Worm (Caenorhabditis elegans) whole organism, L4 larva: ENCODE data around the gene set-5.

Experiments
- D1046.2 ChIP-seq: fragments of 200-800 bp; sonication (Bioruptor generic); IDR thresholded peaks from 2 replicates; pipeline ENCODE4 v1.3.6; 2022; ENCODE audit warnings: missing genetic modification characterization, missing compliant biosample characterization
- F10B5.3 ChIP-seq: sonication (generic microtip); optimal IDR thresholded peaks from 2 replicates; lab custom pipeline; 2016; ENCODE audit warnings: mild to moderate bottlenecking, missing genetic modification characterization, missing compliant biosample characterization
- R02D3.7 ChIP-seq: fragments of 150-350 bp; sonication (generic microtip); optimal IDR thresholded peaks from 3 replicates; lab custom pipeline; 2014; ENCODE audit warnings: missing biosample characterization, missing genetic modification characterization
- T20F7.1 ChIP-seq: fragments of 200-800 bp; sonication (Bioruptor generic); optimal IDR thresholded peaks from 2 replicates; lab custom pipeline; 2018; ENCODE audit warnings: mild to moderate bottlenecking, missing genetic modification characterization, missing compliant biosample characterization
- ZK546.5 ChIP-seq, 2 experiments: sonication (generic microtip); optimal IDR thresholded peaks; 2 replicates each; lab custom pipeline; 2017; ENCODE audit warnings: missing biosample characterization in 2 of 2, missing genetic modification characterization in 2 of 2
- aly-2 ChIP-seq: sonication (generic microtip); optimal IDR thresholded peaks from 2 replicates; lab custom pipeline; 2018; ENCODE audit warnings: missing biosample characterization, missing genetic modification characterization
- attf-4 ChIP-seq: sonication (generic microtip); optimal IDR thresholded peaks from 3 replicates; lab custom pipeline; 2017; ENCODE audit warnings: missing biosample characterization, missing genetic modification characterization
- ceh-20 ChIP-seq: fragments of 200-800 bp; sonication (Bioruptor generic); IDR thresholded peaks from 2 replicates; pipeline ENCODE4 v1.3.6; 2022; ENCODE audit warnings: missing genetic modification reagents, missing genetic modification characterization, missing compliant biosample characterization
- ceh-32 ChIP-seq: sonication (generic microtip); optimal IDR thresholded peaks from 2 replicates; lab custom pipeline; 2016; ENCODE audit warnings: mild to moderate bottlenecking, missing genetic modification characterization, missing compliant biosample characterization; ENCODE audit not compliant: poor library complexity
- ceh-44 ChIP-seq: fragments of 200-800 bp; sonication (Bioruptor generic); IDR thresholded peaks from 2 replicates; pipeline ENCODE4 v1.3.6; 2022; ENCODE audit warnings: missing genetic modification reagents, missing genetic modification characterization, missing compliant biosample characterization
- ceh-62 ChIP-seq: sonication (generic microtip); optimal IDR thresholded peaks from 2 replicates; lab custom pipeline; 2017; ENCODE audit warnings: missing biosample characterization, missing genetic modification characterization
- ceh-82 ChIP-seq: sonication (generic microtip); optimal IDR thresholded peaks from 2 replicates; lab custom pipeline; 2017; ENCODE audit warnings: missing biosample characterization, missing genetic modification characterization
- ces-1 ChIP-seq: fragments of 150-350 bp; sonication (generic microtip); optimal IDR thresholded peaks from 4 replicates; lab custom pipeline; 2014; ENCODE audit warnings: missing biosample characterization, missing genetic modification reagents, missing genetic modification characterization
- ctbp-1 ChIP-seq: fragments of 200-800 bp; sonication (Bioruptor generic); IDR thresholded peaks from 2 replicates; pipeline ENCODE4 v1.3.6; 2022; ENCODE audit warnings: missing genetic modification reagents, missing genetic modification characterization, missing compliant biosample characterization
- daf-12 ChIP-seq: fragments of 150-350 bp; optimal IDR thresholded peaks from 2 replicates; lab custom pipeline; 2014; ENCODE audit warnings: missing biosample characterization, missing genetic modification reagents, missing genetic modification characterization
- daf-16 ChIP-seq, 3 experiments: sonication (generic microtip); optimal IDR thresholded peaks; 2 replicates each; lab custom pipeline; 2016 to 2017; ENCODE audit warnings: missing genetic modification characterization in 3 of 3, missing genetic modification reagents in 3 of 3, mild to moderate bottlenecking in 2 of 3, missing compliant biosample characterization in 2 of 3, missing biosample characterization in 1 of 3, moderate library complexity in 1 of 3
- dmd-9 ChIP-seq: fragments of 200-800 bp; sonication (Bioruptor generic); IDR thresholded peaks from 2 replicates; pipeline ENCODE4 v1.3.6; 2022; ENCODE audit warnings: missing genetic modification reagents, missing genetic modification characterization, missing compliant biosample characterization
- dpl-1 ChIP-seq: fragments of 150-350 bp; optimal IDR thresholded peaks from 2 replicates; lab custom pipeline; 2014; ENCODE audit warnings: missing biosample characterization, missing genetic modification reagents, missing genetic modification characterization
- dve-1 ChIP-seq: sonication (generic microtip); optimal IDR thresholded peaks from 2 replicates; lab custom pipeline; 2017; ENCODE audit warnings: antibody characterized with exemption, mild to moderate bottlenecking, missing genetic modification characterization, missing compliant biosample characterization; ENCODE audit not compliant: insufficient read depth
- egl-27 ChIP-seq: sonication (generic microtip); optimal IDR thresholded peaks from 3 replicates; lab custom pipeline; 2017; ENCODE audit warnings: missing biosample characterization, missing genetic modification reagents, missing genetic modification characterization
- egl-43 ChIP-seq: fragments of 200-800 bp; sonication (Bioruptor generic); IDR thresholded peaks from 2 replicates; pipeline ENCODE4 v1.3.6; 2022; ENCODE audit warnings: missing genetic modification reagents, missing genetic modification characterization, missing compliant biosample characterization
- fos-1 ChIP-seq: fragments of 150-350 bp; optimal IDR thresholded peaks from 2 replicates; lab custom pipeline; 2014; ENCODE audit warnings: missing biosample characterization, missing genetic modification characterization
- hmg-1.1 ChIP-seq: fragments of 200-800 bp; sonication (Bioruptor generic); IDR thresholded peaks from 2 replicates; pipeline ENCODE4 v1.3.6; 2022; ENCODE audit warnings: missing genetic modification reagents, missing genetic modification characterization, missing compliant biosample characterization
- jun-1 ChIP-seq: fragments of 150-350 bp; optimal IDR thresholded peaks from 2 replicates; lab custom pipeline; 2014; ENCODE audit warnings: missing biosample characterization, missing genetic modification reagents, missing genetic modification characterization
- lim-7 ChIP-seq: fragments of 200-800 bp; sonication (Bioruptor generic); IDR thresholded peaks from 2 replicates; pipeline ENCODE4 v1.3.6; 2022; ENCODE audit warnings: missing genetic modification characterization, missing compliant biosample characterization
- lin-1 ChIP-seq: fragments of 200-800 bp; sonication (Bioruptor generic); IDR thresholded peaks from 2 replicates; pipeline ENCODE4 v1.3.6; 2022; ENCODE audit warnings: missing genetic modification reagents, missing genetic modification characterization, missing compliant biosample characterization
- lin-29 ChIP-seq: fragments of 200-800 bp; sonication (Bioruptor generic); IDR thresholded peaks from 2 replicates; pipeline ENCODE4 v1.3.6; 2022; ENCODE audit warnings: missing genetic modification reagents, missing genetic modification characterization, missing compliant biosample characterization
- lin-38 ChIP-seq: fragments of 200-800 bp; sonication (Bioruptor generic); IDR thresholded peaks from 2 replicates; pipeline ENCODE4 v1.3.6; 2022; ENCODE audit warnings: missing genetic modification reagents, missing genetic modification characterization, missing compliant biosample characterization
- lsy-2 ChIP-seq, 2 experiments: fragments of 150-350 bp in 1 of 2; sonication (generic microtip) in 1 of 2; optimal IDR thresholded peaks; 2 replicates each; lab custom pipeline; 2014 to 2017; ENCODE audit warnings: missing biosample characterization in 2 of 2, missing genetic modification characterization in 2 of 2
- mdl-1 ChIP-seq, 2 experiments: fragments of 150-350 bp in 1 of 2; sonication (generic microtip) in 1 of 2; optimal IDR thresholded peaks; 2 replicates each; lab custom pipeline; 2014 to 2017; ENCODE audit warnings: missing biosample characterization in 2 of 2, missing genetic modification characterization in 2 of 2
- mdt-29 ChIP-seq: fragments of 200-800 bp; sonication (Bioruptor generic); IDR thresholded peaks from 2 replicates; pipeline ENCODE4 v1.3.6; 2022; ENCODE audit warnings: missing genetic modification reagents, missing genetic modification characterization, missing compliant biosample characterization
- mep-1 ChIP-seq: fragments of 150-350 bp; sonication (generic microtip); optimal IDR thresholded peaks from 3 replicates; lab custom pipeline; 2014; ENCODE audit warnings: missing biosample characterization, missing genetic modification characterization
- mxl-2 ChIP-seq: fragments of 200-800 bp; sonication (Bioruptor generic); conservative IDR thresholded peaks from 2 replicates; pipeline ENCODE4 v1.3.6; 2022; ENCODE audit warnings: missing genetic modification reagents, missing genetic modification characterization, missing compliant biosample characterization
- nhr-25 ChIP-seq: sonication (generic microtip); optimal IDR thresholded peaks from 2 replicates; lab custom pipeline; 2017; ENCODE audit warnings: missing genetic modification characterization, mild to moderate bottlenecking, missing compliant biosample characterization, antibody characterized with exemption, moderate library complexity, borderline replicate concordance; ENCODE audit not compliant: insufficient read depth
- nhr-28 ChIP-seq: fragments of 150-350 bp; optimal IDR thresholded peaks from 2 replicates; lab custom pipeline; 2014; ENCODE audit warnings: missing biosample characterization, missing genetic modification characterization
- nhr-41 ChIP-seq: fragments of 200-800 bp; sonication (Bioruptor generic); IDR thresholded peaks from 2 replicates; pipeline ENCODE4 v1.3.6; 2022; ENCODE audit warnings: missing genetic modification reagents, missing genetic modification characterization, missing compliant biosample characterization
- pha-4 ChIP-seq, 2 experiments: fragments of 150-350 bp in 1 of 2; fragments of 200-800 bp in 1 of 2; sonication (Bioruptor generic) in 1 of 2; IDR thresholded peaks in 1 of 2; optimal IDR thresholded peaks in 1 of 2; 2 replicates each; pipeline versions ENCODE4 v1.3.6 to Lab custom; 2014 to 2022; ENCODE audit warnings: missing genetic modification characterization in 2 of 2, missing genetic modification reagents in 2 of 2, missing biosample characterization in 1 of 2, missing compliant biosample characterization in 1 of 2
- php-3 ChIP-seq: fragments of 200-800 bp; sonication (Bioruptor generic); IDR thresholded peaks from 2 replicates; pipeline ENCODE4 v1.3.6; 2022; ENCODE audit warnings: missing genetic modification reagents, missing genetic modification characterization, missing compliant biosample characterization
- rbr-2 ChIP-seq: sonication (generic microtip); optimal IDR thresholded peaks from 2 replicates; lab custom pipeline; 2016; ENCODE audit warnings: missing genotype, missing genetic modification characterization, missing compliant biosample characterization
- saeg-2 ChIP-seq: fragments of 200-800 bp; sonication (Bioruptor generic); IDR thresholded peaks from 2 replicates; pipeline ENCODE4 v1.3.6; 2022; ENCODE audit warnings: missing genetic modification reagents, missing genetic modification characterization, missing compliant biosample characterization
- sdz-12 ChIP-seq: fragments of 200-800 bp; sonication (Bioruptor generic); optimal IDR thresholded peaks from 2 replicates; lab custom pipeline; 2018; ENCODE audit warnings: mild to moderate bottlenecking, missing genetic modification characterization, missing compliant biosample characterization
- skn-1 ChIP-seq: fragments of 150-350 bp; optimal IDR thresholded peaks from 2 replicates; lab custom pipeline; 2014; ENCODE audit warnings: missing biosample characterization, missing genetic modification characterization
- spr-3 ChIP-seq: fragments of 200-800 bp; sonication (Bioruptor generic); optimal IDR thresholded peaks from 2 replicates; lab custom pipeline; 2018; ENCODE audit warnings: mild to moderate bottlenecking, missing genetic modification characterization, missing compliant biosample characterization
- tra-1 ChIP-seq: fragments of 200-800 bp; sonication (Bioruptor generic); IDR thresholded peaks from 2 replicates; pipeline ENCODE4 v1.3.6; 2022; ENCODE audit warnings: missing genetic modification reagents, missing genetic modification characterization, missing compliant biosample characterization
- unc-62 ChIP-seq, 3 experiments: fragments of 150-350 bp in 1 of 3; sonication (generic microtip); optimal IDR thresholded peaks in 2 of 3; peaks in 1 of 3; 1 replicate in 1 of 3; 2 replicates in 2 of 3; lab custom pipeline; 2014 to 2017; ENCODE audit warnings: missing biosample characterization in 3 of 3, missing genetic modification characterization in 3 of 3, missing genetic modification reagents in 3 of 3, missing genotype in 1 of 3
- zfp-3 ChIP-seq: fragments of 200-800 bp; sonication (Bioruptor generic); conservative IDR thresholded peaks from 2 replicates; pipeline ENCODE4 v1.3.6; 2022; ENCODE audit warnings: missing genetic modification reagents, missing genetic modification characterization, missing compliant biosample characterization

set-5 gene

DNA sequence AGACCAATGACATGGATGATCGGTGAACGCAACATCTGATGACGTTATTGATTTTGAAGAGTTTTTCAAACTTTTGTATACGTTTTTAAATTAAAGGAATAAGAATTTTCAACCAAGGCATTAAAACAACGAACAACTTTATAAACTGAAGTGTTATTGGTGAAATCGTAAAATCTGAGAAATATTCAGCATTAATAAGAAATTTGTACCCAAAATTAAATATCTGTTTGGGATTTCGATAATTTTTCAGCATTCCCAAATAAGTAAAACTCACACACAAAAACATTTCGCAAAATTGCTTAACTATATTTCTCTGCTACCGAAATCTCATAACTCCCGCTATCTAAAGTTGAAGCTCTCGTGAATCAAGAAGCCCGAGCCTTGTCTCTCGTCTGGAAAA, 39.2 kb upstream of the set-5 start:
- no peak for TF ChIP-seq php-3 (GFP tag; lab: Robert Waterston, UW)
- no peak for TF ChIP-seq tra-1 (GFP tag; lab: Robert Waterston, UW)
- no peak for TF ChIP-seq mdl-1 (tag; optimal IDR thresholded peaks at IDR 0.05; lab: Kevin White, UChicago)
- TF ChIP-seq unc-62 (GFP tag; optimal IDR thresholded peaks at IDR 0.05 in 1 of 2; lab: Kevin White, UChicago) = peak in 1 of 2 experiments; percentile 90
- no peak for TF ChIP-seq unc-62 (tag; optimal IDR thresholded peaks at IDR 0.05; lab: Kevin White, UChicago)

DNA sequence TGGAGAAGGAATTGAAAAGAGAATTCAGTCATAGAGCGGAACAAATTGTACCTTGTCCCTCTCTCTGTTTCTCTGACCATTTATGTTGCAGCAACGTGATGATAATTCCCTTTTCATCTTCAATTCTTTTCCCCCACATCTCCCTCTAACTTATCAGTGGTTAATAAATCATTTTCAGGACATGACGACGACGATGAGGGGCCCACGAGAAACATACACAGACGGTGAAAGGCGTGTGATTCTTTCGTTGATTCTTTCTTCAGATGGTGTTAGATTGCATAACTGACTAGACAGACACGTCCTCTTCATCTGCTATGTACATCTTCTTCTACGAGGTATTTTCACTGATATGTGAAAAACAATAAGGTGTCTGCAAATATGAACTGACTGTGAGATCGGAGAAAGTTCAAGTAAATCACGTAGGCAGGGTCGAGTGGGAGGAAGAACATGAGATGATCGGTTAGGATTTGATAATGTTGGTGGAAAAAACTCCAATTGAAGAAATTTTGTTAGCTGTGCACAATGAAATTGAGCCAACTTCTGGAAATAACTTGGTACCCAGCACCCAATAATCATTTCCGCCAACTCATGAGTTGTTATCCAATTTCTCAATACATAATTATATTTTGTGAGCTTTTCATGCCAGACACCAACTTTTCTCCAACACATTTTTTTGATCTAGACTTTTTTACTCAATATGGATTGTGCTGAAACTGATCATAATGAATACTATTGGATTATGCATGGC, 38.0 kb upstream of the set-5 start, which contains the start of gene srh-17:
TSS of gene srh-17 (plus strand) at position 698 of the 748 bp plus-strand sequence.
- TF ChIP-seq mdt-29 (no peak), lin-1 (GFP tag; lab: Robert Waterston, UW) (no peak), T20F7.1 (no peak), ZK546.5 (tag; optimal IDR thresholded peaks at IDR 0.05; lab: Kevin White, UChicago) (no peak), dve-1 (tag; lab: Kevin White, UChicago) (no peak), lsy-2 (tag; optimal IDR thresholded peaks at IDR 0.05; lab: Kevin White, UChicago) (no peak), D1046.2 (GFP tag; lab: Robert Waterston, UW) (no peak), ceh-82 (no peak), aly-2 (tag; lab: Kevin White, UChicago) (no peak), egl-43 (GFP tag; lab: Robert Waterston, UW) (no peak), ceh-44 (GFP tag; lab: Robert Waterston, UW) (no peak), fos-1 (tag; lab: Kevin White, UChicago) (no peak), sdz-12 (GFP tag; lab: Kevin White, UChicago) (no peak), R02D3.7 (tag; lab: Kevin White, UChicago) (no peak), ces-1 (GFP tag; lab: Kevin White, UChicago) (no peak), nhr-28 (peak; percentile 71), nhr-41 (GFP tag; lab: Robert Waterston, UW) (no peak), tra-1 (GFP tag; lab: Robert Waterston, UW) (no peak), ceh-32 (no peak), ceh-20 (GFP tag; lab: Robert Waterston, UW) (peak; percentile 65; the same call in 1 of the 2 replicates), egl-27 (no peak), dmd-9 (GFP tag; lab: Robert Waterston, UW) (no peak), mep-1 (tag; lab: Kevin White, UChicago) (no peak), lin-29 (GFP tag; lab: Robert Waterston, UW) (no peak), saeg-2 (no peak), lim-7 (GFP tag; lab: Robert Waterston, UW) (no peak), dpl-1 (GFP tag; lab: Kevin White, UChicago) (no peak), lin-38 (no peak), daf-16 (GFP tag; optimal IDR thresholded peaks at IDR 0.05; lab: Kevin White, UChicago) (no peak), daf-16 (tag; optimal IDR thresholded peaks at IDR 0.05; lab: Kevin White, UChicago) (no peak), mxl-2 (GFP tag; lab: Robert Waterston, UW) (no peak), pha-4 (GFP tag; IDR thresholded peaks at IDR 0.05; lab: Robert Waterston, UW) (no peak), pha-4 (tag; optimal IDR thresholded peaks at IDR 0.05; lab: Kevin White, UChicago) (no peak), jun-1 (tag; lab: Kevin White, UChicago) (no peak), zfp-3 (GFP tag; lab: Robert Waterston, UW) (no peak), skn-1 (tag; lab: Kevin White, UChicago) (no peak), ctbp-1 (GFP tag; lab: Robert Waterston, UW) (no peak), attf-4 (tag; lab: Kevin White, UChicago) (no peak), daf-12 (tag; lab: Kevin White, UChicago) (no peak), F10B5.3 (no peak), ceh-62 (tag; lab: Kevin White, UChicago) (no peak), rbr-2 (tag; lab: Kevin White, UChicago) (no peak), nhr-25 (tag; lab: Kevin White, UChicago) (peak; percentile 20), hmg-1.1 (GFP tag; lab: Robert Waterston, UW) (no peak), spr-3 (GFP tag; lab: Kevin White, UChicago) (no peak)
